Worm (Caenorhabditis elegans) whole organism, young adult: ENCODE results near the gene R10H10.3.

Experiments
- B0261.1 ChIP-seq: sonication (generic microtip); optimal IDR thresholded peaks from 2 replicates; lab custom pipeline; 2016; ENCODE audit warnings: mild to moderate bottlenecking, missing genetic modification characterization, moderate library complexity, missing compliant biosample characterization
- F37B4.10 ChIP-seq: fragments of 200-800 bp; sonication (Bioruptor generic); IDR thresholded peaks from 2 replicates; pipeline ENCODE4 v1.3.6; 2022; ENCODE audit warnings: missing genetic modification characterization, missing compliant biosample characterization
- F39B2.1 ChIP-seq: fragments of 200-800 bp; sonication (Bioruptor generic); IDR thresholded peaks from 2 replicates; pipeline ENCODE4 v1.3.6; 2022; ENCODE audit warnings: missing genetic modification reagents, missing genetic modification characterization, missing compliant biosample characterization
- F49E8.2 ChIP-seq: sonication (generic microtip); optimal IDR thresholded peaks from 3 replicates; lab custom pipeline; 2017; ENCODE audit warnings: missing genetic modification characterization, mild to moderate bottlenecking, missing compliant biosample characterization, antibody characterized with exemption, moderate library complexity; ENCODE audit not compliant: insufficient read depth
- K11D2.4 ChIP-seq: fragments of 200-800 bp; sonication (Bioruptor generic); IDR thresholded peaks from 2 replicates; pipeline ENCODE4 v1.3.6; 2022; ENCODE audit warnings: missing genetic modification reagents, missing genetic modification characterization, missing compliant biosample characterization
- K12H6.12 ChIP-seq: fragments of 200-800 bp; sonication (Bioruptor generic); optimal IDR thresholded peaks from 2 replicates; lab custom pipeline; 2018; ENCODE audit warnings: mild to moderate bottlenecking, missing genetic modification characterization, missing compliant biosample characterization
- T26A5.8 ChIP-seq: sonication (generic microtip); optimal IDR thresholded peaks from 2 replicates; lab custom pipeline; 2016; ENCODE audit warnings: missing genetic modification characterization, missing compliant biosample characterization
- Y53F4B.3 ChIP-seq: fragments of 200-800 bp; sonication (Bioruptor generic); IDR thresholded peaks from 2 replicates; pipeline ENCODE4 v1.3.6; 2022; ENCODE audit warnings: missing genetic modification reagents, missing genetic modification characterization, missing compliant biosample characterization
- ama-1 ChIP-seq, 3 experiments: fragments of 150-350 bp in 1 of 3; sonication (generic microtip) in 2 of 3; optimal IDR thresholded peaks; 2 replicates each; lab custom pipeline; 2014 to 2018; ENCODE audit warnings: missing biosample characterization in 2 of 3, missing genetic modification characterization in 2 of 3, missing genetic modification reagents in 2 of 3
- aptf-3 ChIP-seq: fragments of 200-800 bp; sonication (Bioruptor generic); IDR thresholded peaks from 2 replicates; pipeline ENCODE4 v1.3.6; 2022; ENCODE audit warnings: missing genetic modification characterization, missing compliant biosample characterization
- atf-7 ChIP-seq: sonication (generic microtip); optimal IDR thresholded peaks from 2 replicates; lab custom pipeline; 2017; ENCODE audit warnings: mild to moderate bottlenecking, missing genetic modification characterization, missing compliant biosample characterization
- attf-5 ChIP-seq: fragments of 200-800 bp; sonication (Bioruptor generic); optimal IDR thresholded peaks from 2 replicates; lab custom pipeline; 2018; ENCODE audit warnings: mild to moderate bottlenecking, missing genetic modification characterization, missing compliant biosample characterization
- attf-6 ChIP-seq: fragments of 200-800 bp; sonication (Bioruptor generic); IDR thresholded peaks from 2 replicates; pipeline ENCODE4 v1.3.6; 2022; ENCODE audit warnings: missing genetic modification reagents, missing genetic modification characterization, missing compliant biosample characterization
- cebp-2 ChIP-seq: fragments of 200-800 bp; sonication (Bioruptor generic); IDR thresholded peaks from 2 replicates; pipeline ENCODE4 v1.3.6; 2022; ENCODE audit warnings: missing genetic modification characterization, missing compliant biosample characterization
- ceh-27 ChIP-seq: fragments of 200-800 bp; sonication (Bioruptor generic); optimal IDR thresholded peaks from 2 replicates; lab custom pipeline; 2018; ENCODE audit warnings: mild to moderate bottlenecking, missing genetic modification characterization, moderate library complexity, missing compliant biosample characterization
- ceh-79 ChIP-seq: sonication (generic microtip); optimal IDR thresholded peaks from 2 replicates; lab custom pipeline; 2017; ENCODE audit warnings: mild to moderate bottlenecking, missing genetic modification characterization, missing compliant biosample characterization
- chd-7 ChIP-seq: sonication (generic microtip); optimal IDR thresholded peaks from 2 replicates; lab custom pipeline; 2016; ENCODE audit warnings: mild to moderate bottlenecking, missing genetic modification characterization, moderate library complexity, missing compliant biosample characterization
- dpff-1 ChIP-seq: sonication (generic microtip); optimal IDR thresholded peaks from 2 replicates; lab custom pipeline; 2017; ENCODE audit warnings: mild to moderate bottlenecking, missing genetic modification characterization, missing compliant biosample characterization
- egl-18 ChIP-seq: fragments of 200-800 bp; sonication (Bioruptor generic); IDR thresholded peaks from 2 replicates; pipeline ENCODE4 v1.3.6; 2022; ENCODE audit warnings: missing genetic modification reagents, missing genetic modification characterization, missing compliant biosample characterization
- egl-44 ChIP-seq: fragments of 200-800 bp; sonication (Bioruptor generic); IDR thresholded peaks from 2 replicates; pipeline ENCODE4 v1.3.6; 2022; ENCODE audit warnings: missing genetic modification reagents, missing genetic modification characterization, missing compliant biosample characterization
- ekl-4 ChIP-seq: fragments of 200-800 bp; sonication (Bioruptor generic); IDR thresholded peaks from 2 replicates; pipeline ENCODE4 v1.3.6; 2022; ENCODE audit warnings: missing genetic modification reagents, missing genetic modification characterization, missing compliant biosample characterization
- gei-17 ChIP-seq: fragments of 200-800 bp; sonication (Bioruptor generic); optimal IDR thresholded peaks from 2 replicates; lab custom pipeline; 2018; ENCODE audit warnings: mild to moderate bottlenecking, missing genetic modification characterization, missing compliant biosample characterization
- hlh-12 ChIP-seq: sonication (generic microtip); optimal IDR thresholded peaks from 2 replicates; lab custom pipeline; 2016; ENCODE audit warnings: missing genetic modification characterization, missing compliant biosample characterization
- hsf-1 ChIP-seq: fragments of 200-800 bp; sonication (Bioruptor generic); IDR thresholded peaks from 2 replicates; pipeline ENCODE4 v1.3.6; 2022; ENCODE audit warnings: missing genetic modification reagents, missing genetic modification characterization, missing compliant biosample characterization
- lin-54 ChIP-seq: fragments of 200-800 bp; sonication (Bioruptor generic); optimal IDR thresholded peaks from 2 replicates; lab custom pipeline; 2018; ENCODE audit warnings: mild to moderate bottlenecking, missing genetic modification characterization, missing compliant biosample characterization
- lsy-27 ChIP-seq: sonication (generic microtip); optimal IDR thresholded peaks from 2 replicates; lab custom pipeline; 2017; ENCODE audit warnings: missing genetic modification characterization, mild to moderate bottlenecking, missing compliant biosample characterization, antibody characterized with exemption, missing genotype, borderline replicate concordance; ENCODE audit not compliant: insufficient read depth
- mel-28 ChIP-seq: sonication (generic microtip); optimal IDR thresholded peaks from 2 replicates; lab custom pipeline; 2016; ENCODE audit warnings: borderline replicate concordance, mild to moderate bottlenecking, missing genetic modification characterization, missing compliant biosample characterization
- mes-4 ChIP-seq: sonication (generic microtip); optimal IDR thresholded peaks from 2 replicates; lab custom pipeline; 2016; ENCODE audit warnings: missing genotype, missing genetic modification characterization, missing compliant biosample characterization
- nfya-1 ChIP-seq: sonication (generic microtip); optimal IDR thresholded peaks from 2 replicates; lab custom pipeline; 2017; ENCODE audit warnings: antibody characterized with exemption, missing compliant biosample characterization, missing genetic modification characterization, borderline replicate concordance; ENCODE audit not compliant: insufficient read depth
- nhr-179 ChIP-seq: sonication (generic microtip); optimal IDR thresholded peaks from 2 replicates; lab custom pipeline; 2016; ENCODE audit warnings: mild to moderate bottlenecking, missing genetic modification characterization, missing compliant biosample characterization
- nhr-27 ChIP-seq: fragments of 200-800 bp; sonication (Bioruptor generic); optimal IDR thresholded peaks from 2 replicates; lab custom pipeline; 2018; ENCODE audit warnings: mild to moderate bottlenecking, missing genetic modification characterization, moderate library complexity, missing compliant biosample characterization
- rcor-1 ChIP-seq: fragments of 200-800 bp; sonication (Bioruptor generic); IDR thresholded peaks from 2 replicates; pipeline ENCODE4 v1.3.6; 2022; ENCODE audit warnings: missing genetic modification reagents, missing genetic modification characterization, missing compliant biosample characterization
- rpc-1 ChIP-seq, 2 experiments: fragments of 150-350 bp in 1 of 2; sonication (generic microtip) in 1 of 2; optimal IDR thresholded peaks; 2 replicates each; lab custom pipeline; 2014 to 2018; ENCODE audit warnings: missing biosample characterization in 1 of 2, missing genetic modification characterization in 1 of 2, missing genetic modification reagents in 1 of 2, missing genotype in 1 of 2
- sdz-38 ChIP-seq: sonication (generic microtip); optimal IDR thresholded peaks from 2 replicates; lab custom pipeline; 2016; ENCODE audit warnings: missing genotype, missing genetic modification characterization, missing compliant biosample characterization
- sptf-2 ChIP-seq: fragments of 200-800 bp; sonication (Bioruptor generic); optimal IDR thresholded peaks from 2 replicates; lab custom pipeline; 2018; ENCODE audit warnings: mild to moderate bottlenecking, missing genetic modification characterization, missing compliant biosample characterization
- tbp1 ChIP-seq: fragments of 200-800 bp; sonication (Bioruptor generic); optimal IDR thresholded peaks from 2 replicates; lab custom pipeline; 2018; ENCODE audit warnings: mild to moderate bottlenecking, missing genetic modification characterization, missing compliant biosample characterization
- xnd-1 ChIP-seq: sonication (generic microtip); optimal IDR thresholded peaks from 2 replicates; lab custom pipeline; 2016; ENCODE audit warnings: missing genotype, missing genetic modification reagents, missing genetic modification characterization, missing compliant biosample characterization
- ztf-25 ChIP-seq: fragments of 200-800 bp; sonication (Bioruptor generic); IDR thresholded peaks from 2 replicates; pipeline ENCODE4 v1.3.6; 2022; ENCODE audit warnings: missing genetic modification reagents, missing genetic modification characterization, missing compliant biosample characterization
- ztf-26 ChIP-seq: sonication (generic microtip); optimal IDR thresholded peaks from 2 replicates; lab custom pipeline; 2017; ENCODE audit warnings: missing genetic modification characterization, missing compliant biosample characterization
- ztf-3 ChIP-seq: fragments of 200-800 bp; sonication (Bioruptor generic); optimal IDR thresholded peaks from 2 replicates; lab custom pipeline; 2018; ENCODE audit warnings: mild to moderate bottlenecking, missing genetic modification characterization, missing compliant biosample characterization
- ztf-6 ChIP-seq: fragments of 200-800 bp; sonication (Bioruptor generic); IDR thresholded peaks from 2 replicates; pipeline ENCODE4 v1.3.6; 2022; ENCODE audit warnings: missing genetic modification reagents, missing genetic modification characterization, missing compliant biosample characterization

Gene R10H10.3

DNA sequence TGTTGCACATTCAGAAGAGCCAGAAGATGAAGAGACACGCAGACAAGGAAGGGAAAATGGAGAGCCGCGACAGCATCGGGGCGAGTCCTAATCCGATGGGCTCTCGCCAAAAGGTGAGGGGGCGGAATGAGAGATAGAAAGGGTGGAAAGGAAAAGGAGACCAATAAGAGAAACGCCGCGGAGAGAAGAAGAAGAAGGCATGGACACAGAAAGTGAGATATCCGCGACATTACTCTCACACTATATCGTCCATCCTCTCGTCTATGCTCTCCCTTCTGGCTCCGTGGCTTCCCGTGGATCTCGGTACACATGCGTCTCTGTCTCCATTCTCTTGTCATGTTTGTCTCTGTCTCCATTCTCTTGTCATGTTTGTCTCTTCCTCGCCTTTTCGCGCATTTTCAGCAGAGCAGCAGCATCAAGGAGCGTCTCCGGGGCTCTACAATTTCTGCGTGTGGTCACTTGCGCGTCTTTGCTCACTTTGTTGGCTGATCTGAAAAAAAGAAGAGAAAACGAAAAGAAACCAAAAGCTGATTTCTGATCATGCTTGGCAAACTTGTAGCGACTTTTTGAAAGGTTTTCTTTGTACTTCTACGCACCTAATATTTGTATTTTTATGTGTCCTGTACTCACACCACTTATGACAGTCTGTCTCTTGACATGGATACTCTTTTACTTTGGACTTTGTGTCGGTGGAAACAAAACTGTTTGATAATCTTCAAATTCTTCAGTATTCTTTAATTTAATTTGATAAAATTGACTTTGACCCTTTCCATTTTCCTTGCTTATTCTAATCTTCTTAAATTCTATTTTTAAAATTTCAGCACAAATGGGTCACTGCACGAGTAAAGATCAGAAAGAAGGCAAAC, 15.1 kb downstream of the R10H10.3 start, which contains the start of gene gpa-7 (continued):
- TF ChIP-seq egl-18 (0 out of 2 replicates have a peak, but pooled peaks have one; percentile 47), attf-5 (peak; percentile 19), chd-7 (tag; lab: Kevin White, UChicago) (peak; percentile 71)

DNA sequence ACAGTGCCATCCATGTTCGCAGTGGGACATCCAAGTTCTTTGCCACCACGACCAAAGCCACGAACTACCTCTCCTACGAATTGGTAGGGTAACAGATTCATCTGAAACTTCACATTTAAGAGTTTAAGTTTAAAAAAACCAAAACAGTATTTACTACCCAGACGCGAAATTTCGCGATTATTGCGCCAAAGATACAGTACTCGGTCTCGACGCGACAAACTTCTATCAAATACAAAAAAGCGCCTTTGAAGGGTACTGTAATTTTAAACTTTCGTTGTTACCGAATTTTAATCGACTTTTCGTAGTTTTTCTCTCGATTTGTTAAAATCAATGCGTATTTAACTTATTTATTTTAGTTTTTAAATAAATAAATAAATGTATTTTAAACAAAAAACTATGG, 21.1 kb downstream of the R10H10.3 start, which contains the start of gene rfk-1:
TSS of gene rfk-1 (minus strand) at position 101 of the 400 bp plus-strand sequence.
- TF ChIP-seq rcor-1 (GFP tag; lab: Robert Waterston, UW): no peak
- TF ChIP-seq F37B4.10: no peak
- no peak for TF ChIP-seq B0261.1 (tag; lab: Kevin White, UChicago)
- no peak for TF ChIP-seq ceh-27 (GFP tag; lab: Kevin White, UChicago)
- no peak for TF ChIP-seq ceh-79
- no peak for TF ChIP-seq nhr-179 (tag; lab: Kevin White, UChicago)
- TF ChIP-seq ztf-25 (GFP tag; lab: Robert Waterston, UW): no peak

DNA sequence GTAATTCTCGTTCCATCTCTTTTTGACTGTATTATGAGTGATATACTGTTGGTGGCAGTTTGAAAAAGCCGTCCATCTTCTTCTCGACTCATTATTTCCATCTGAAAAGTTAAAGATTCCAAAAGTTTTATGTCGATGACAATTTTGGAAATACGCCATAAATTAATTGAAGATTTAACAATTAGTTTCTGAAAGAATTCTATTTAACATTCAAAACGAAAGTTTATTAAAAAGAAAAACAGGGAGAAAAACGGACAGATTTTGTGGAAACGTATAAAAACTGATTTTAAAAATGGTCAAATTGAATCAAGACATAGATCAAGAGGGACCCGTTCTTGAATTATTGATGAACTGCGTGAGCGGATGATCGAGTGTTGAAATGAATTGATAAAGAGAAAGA, 25.5 kb downstream of the R10H10.3 start, which contains the start of gene R10H10.7:
TSS of gene R10H10.7 (minus strand) at position 101 of the 400 bp plus-strand sequence.
- no peak for TF ChIP-seq nhr-179 (tag; lab: Kevin White, UChicago)
- no peak for TF ChIP-seq ztf-3 (GFP tag; lab: Kevin White, UChicago)
- no peak for TF ChIP-seq sdz-38 (tag; lab: Kevin White, UChicago)
- TF ChIP-seq ztf-6 (GFP tag; lab: Robert Waterston, UW): no peak
- TF ChIP-seq mes-4 (tag; lab: Kevin White, UChicago): no peak
- no peak for TF ChIP-seq ekl-4 (GFP tag; lab: Robert Waterston, UW)
- TF ChIP-seq atf-7 (tag; lab: Kevin White, UChicago): no peak
- no peak for TF ChIP-seq K11D2.4 (GFP tag; lab: Robert Waterston, UW)
- TF ChIP-seq ceh-79: no peak
- no peak for TF ChIP-seq attf-5
- TF ChIP-seq ztf-26 (tag; lab: Kevin White, UChicago): no peak
- TF ChIP-seq tbp1 (GFP tag; lab: Kevin White, UChicago): no peak
- TF ChIP-seq dpff-1 (tag; lab: Kevin White, UChicago): no peak
- TF ChIP-seq rpc-1 (optimal IDR thresholded peaks at IDR 0.05; lab: Kevin White, UChicago): no peak
- no peak for TF ChIP-seq rpc-1 (tag; optimal IDR thresholded peaks at IDR 0.05; lab: Kevin White, UChicago)
- TF ChIP-seq gei-17 (GFP tag; lab: Kevin White, UChicago): no peak
- no peak for TF ChIP-seq lsy-27 (tag; lab: Kevin White, UChicago)
- no peak for TF ChIP-seq cebp-2 (GFP tag; lab: Robert Waterston, UW)
- no peak for TF ChIP-seq Y53F4B.3 (GFP tag; lab: Robert Waterston, UW)

- no peak for TF ChIP-seq K12H6.12 (tag; lab: Kevin White, UChicago)
- TF ChIP-seq aptf-3 (GFP tag; lab: Robert Waterston, UW): no peak
- TF ChIP-seq nhr-27 (tag; lab: Kevin White, UChicago): no peak
- no peak for TF ChIP-seq ama-1 (optimal IDR thresholded peaks at IDR 0.05; lab: Kevin White, UChicago)
- no peak for TF ChIP-seq ama-1 (GFP tag; optimal IDR thresholded peaks at IDR 0.05; lab: Kevin White, UChicago)
- TF ChIP-seq mel-28 (tag; lab: Kevin White, UChicago): no peak
- TF ChIP-seq hlh-12: no peak
- TF ChIP-seq F49E8.2 (tag; lab: Kevin White, UChicago): no peak
- no peak for TF ChIP-seq sptf-2 (GFP tag; lab: Kevin White, UChicago)
- no peak for TF ChIP-seq chd-7 (tag; lab: Kevin White, UChicago)
- no peak for TF ChIP-seq xnd-1 (tag; lab: Kevin White, UChicago)
- TF ChIP-seq lin-54 (GFP tag; lab: Kevin White, UChicago): no peak
- no peak for TF ChIP-seq F39B2.1 (GFP tag; lab: Robert Waterston, UW)
- no peak for TF ChIP-seq nfya-1 (tag; lab: Kevin White, UChicago)
- TF ChIP-seq mes-4 (tag; lab: Kevin White, UChicago): no peak
- no peak for TF ChIP-seq T26A5.8 (tag; lab: Kevin White, UChicago)
- no peak for TF ChIP-seq attf-6 (GFP tag; lab: Robert Waterston, UW)
- no peak for TF ChIP-seq hsf-1 (GFP tag; lab: Robert Waterston, UW)
- no peak for TF ChIP-seq egl-44 (GFP tag; lab: Robert Waterston, UW)
These were observed 29.5 kb downstream of the R10H10.3 start, which contains the start of gene F13B12.6 for ce11 chrIV:10417781-10418180. F13B12.6 (minus strand) TSS chrIV:10417881.
